Worm (Caenorhabditis elegans): ENCODE data around the gene rps-12.

- TF ChIP-seq alr-1 (tag; optimal IDR thresholded peaks at IDR 0.05) (no peak), egl-27 (tag; optimal IDR thresholded peaks at IDR 0.05) (no peak), F13H6.1 (tag; optimal IDR thresholded peaks at IDR 0.05) (no peak), ztf-11 (tag; optimal IDR thresholded peaks at IDR 0.05) (no peak), ama-1 (optimal IDR thresholded peaks at IDR 0.05) (no peak), dmd-4 (tag; optimal IDR thresholded peaks at IDR 0.05) (no peak), elt-3 (tag; optimal IDR thresholded peaks at IDR 0.05) (no peak), fos-1 (tag; optimal IDR thresholded peaks at IDR 0.05) (no peak), unc-62 (GFP tag; optimal IDR thresholded peaks at IDR 0.05) (no peak)
These were observed 12.7 kb downstream of the rps-12 start for ce11 chrIII:5691826-5692225.
